Worm (Caenorhabditis elegans) whole organism, early embryonic: ENCODE results near the gene math-31.

Source experiments
- F13C5.2 ChIP-seq: sonication (generic microtip); optimal IDR thresholded peaks from 2 replicates; lab custom pipeline; 2017; ENCODE audit warnings: mild to moderate bottlenecking, missing genetic modification characterization, inconsistent platforms, missing compliant biosample characterization
- aly-1 ChIP-seq: sonication (generic microtip); optimal IDR thresholded peaks from 2 replicates; lab custom pipeline; 2016; ENCODE audit warnings: missing genetic modification characterization, missing compliant biosample characterization
- ama-1 ChIP-seq: fragments of 150-350 bp; optimal IDR thresholded peaks from 2 replicates; lab custom pipeline; 2014
- hmg-4 ChIP-seq: fragments of 200-800 bp; sonication (Bioruptor generic); optimal IDR thresholded peaks from 2 replicates; lab custom pipeline; 2018; ENCODE audit warnings: mild to moderate bottlenecking, missing genetic modification characterization, missing compliant biosample characterization
- sea-1 ChIP-seq: fragments of 200-800 bp; sonication (Bioruptor generic); conservative IDR thresholded peaks from 2 replicates; pipeline ENCODE4 v1.3.6; 2022; ENCODE audit warnings: missing genetic modification characterization, missing compliant biosample characterization
- tbx-11 ChIP-seq: fragments of 200-800 bp; sonication (Bioruptor generic); IDR thresholded peaks from 2 replicates; pipeline ENCODE4 v1.3.6; 2022; ENCODE audit warnings: missing genetic modification characterization, missing compliant biosample characterization
- tbx-37 ChIP-seq: fragments of 200-800 bp; sonication (Bioruptor generic); conservative IDR thresholded peaks from 2 replicates; pipeline ENCODE4 v1.3.6; 2022; ENCODE audit warnings: missing genetic modification reagents, missing genetic modification characterization, missing compliant biosample characterization

DNA sequence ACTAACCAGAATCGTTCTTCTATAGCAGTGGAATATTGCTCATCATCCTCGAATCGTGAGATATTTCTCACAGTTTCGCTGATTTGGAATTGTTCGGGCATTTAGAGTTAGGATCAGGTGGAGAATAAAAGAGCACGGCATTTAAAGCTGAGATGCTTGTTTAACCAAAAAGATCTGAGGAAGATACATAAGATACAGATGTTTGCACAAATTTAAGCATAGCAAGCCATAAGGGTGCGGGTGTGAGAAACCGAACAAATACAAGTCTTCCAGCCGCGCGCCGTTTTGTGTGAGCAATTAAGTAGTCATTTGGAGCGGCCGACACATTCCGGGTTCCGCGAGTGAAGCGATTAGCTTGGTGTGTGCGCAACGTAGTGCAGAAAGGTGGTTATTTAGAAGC lies 26.3 kb downstream of the math-31 start, which contains the start of gene math-7:
- TF ChIP-seq tbx-11 (GFP tag; lab: Robert Waterston, UW) (no peak), ama-1 (lab: Kevin White, UChicago) (no peak), sea-1 (GFP tag; lab: Robert Waterston, UW) (no peak), F13C5.2 (tag; lab: Kevin White, UChicago) (no peak), aly-1 (tag; lab: Kevin White, UChicago) (no peak), tbx-37 (GFP tag; lab: Robert Waterston, UW) (no peak), hmg-4 (no peak)
